Fruit fly (Drosophila melanogaster) whole organism: Measurements from ENCODE around the gene CG17129.

ENCODE experiments used
- CG8478 ChIP-seq: fragments of >200 bp; optimal IDR thresholded peaks from 2 replicates; lab custom pipeline; 2018; ENCODE audit warnings: inconsistent platforms
- pan ChIP-seq: fragments of >200 bp; optimal IDR thresholded peaks from 2 replicates; lab custom pipeline; 2017
- psq ChIP-seq: fragments of >200 bp; optimal IDR thresholded peaks from 2 replicates; lab custom pipeline; 2017
- usp ChIP-seq: fragments of >200 bp; optimal IDR thresholded peaks from 2 replicates; lab custom pipeline; 2017; ENCODE audit warnings: missing biosample characterization, missing genetic modification characterization, mixed read lengths

DNA sequence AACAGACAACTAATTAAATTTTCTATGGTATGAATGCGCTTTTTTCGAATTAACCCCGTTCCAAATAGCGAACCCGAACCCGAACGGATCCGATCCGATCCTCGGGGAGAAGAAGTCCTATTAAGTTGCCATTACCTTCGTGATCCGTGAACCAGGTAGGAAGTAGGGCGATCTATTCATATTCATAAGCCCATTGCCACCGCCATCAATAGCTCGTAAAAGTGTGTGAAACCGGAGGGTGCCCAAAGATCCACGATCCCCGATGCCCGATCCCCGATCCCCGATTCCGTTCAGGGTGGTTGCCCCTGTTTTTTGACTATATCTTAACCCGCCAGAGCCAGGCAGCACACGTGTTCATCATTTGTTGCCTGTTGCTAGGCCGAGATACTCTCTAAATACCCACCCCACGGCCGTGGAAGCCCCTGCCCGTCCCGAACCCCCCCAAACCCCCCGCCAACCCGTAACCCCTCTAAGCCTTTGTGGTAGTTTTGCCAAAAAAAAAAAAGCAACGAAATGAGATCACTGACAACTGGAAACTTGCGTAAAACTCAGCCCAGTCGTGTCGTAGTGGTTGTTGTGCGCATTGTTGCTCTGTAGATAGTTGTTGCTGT lies 34.6 kb downstream of the CG17129 start:
- TF ChIP-seq CG8478 (lab: Kevin White, UChicago) (no peak), psq (lab: Kevin White, UChicago) (no peak), pan (lab: Kevin White, UChicago) (no peak), usp (GFP tag; lab: Kevin White, UChicago) (no peak)
